Worm (Caenorhabditis elegans) whole organism, young adult: ENCODE results near the gene clc-9.

Experiments
- C06A6.2 ChIP-seq: fragments of 200-800 bp; sonication (Bioruptor generic); conservative IDR thresholded peaks from 2 replicates; pipeline ENCODE4 v1.3.6; 2022; ENCODE audit warnings: missing genetic modification characterization, missing compliant biosample characterization
- D2030.7 ChIP-seq: fragments of 200-800 bp; sonication (Bioruptor generic); IDR thresholded peaks from 2 replicates; pipeline ENCODE4 v1.3.6; 2022; ENCODE audit warnings: missing genetic modification reagents, missing genetic modification characterization, missing compliant biosample characterization
- F37B4.10 ChIP-seq: fragments of 200-800 bp; sonication (Bioruptor generic); IDR thresholded peaks from 2 replicates; pipeline ENCODE4 v1.3.6; 2022; ENCODE audit warnings: missing genetic modification characterization, missing compliant biosample characterization
- F39B2.1 ChIP-seq: fragments of 200-800 bp; sonication (Bioruptor generic); IDR thresholded peaks from 2 replicates; pipeline ENCODE4 v1.3.6; 2022; ENCODE audit warnings: missing genetic modification reagents, missing genetic modification characterization, missing compliant biosample characterization
- F55B11.4 ChIP-seq: sonication (generic microtip); optimal IDR thresholded peaks from 2 replicates; lab custom pipeline; 2016; ENCODE audit warnings: missing compliant biosample characterization, missing genetic modification characterization, borderline replicate concordance; ENCODE audit not compliant: insufficient read depth
- T07F8.4 ChIP-seq: sonication (generic microtip); optimal IDR thresholded peaks from 2 replicates; lab custom pipeline; 2016; ENCODE audit warnings: mild to moderate bottlenecking, missing genetic modification characterization, moderate library complexity, missing compliant biosample characterization
- T26A5.8 ChIP-seq: sonication (generic microtip); optimal IDR thresholded peaks from 2 replicates; lab custom pipeline; 2016; ENCODE audit warnings: missing genetic modification characterization, missing compliant biosample characterization
- Y67H2A.10 ChIP-seq: fragments of 200-800 bp; sonication (Bioruptor generic); conservative IDR thresholded peaks from 2 replicates; pipeline ENCODE4 v1.3.6; 2022; ENCODE audit warnings: missing genetic modification reagents, missing genetic modification characterization, missing compliant biosample characterization
- Y79H2A.3 ChIP-seq: fragments of 200-800 bp; sonication (Bioruptor generic); conservative IDR thresholded peaks from 2 replicates; pipeline ENCODE4 v1.3.6; 2022; ENCODE audit warnings: missing genetic modification reagents, missing genetic modification characterization, missing compliant biosample characterization
- Y95B8A.8 ChIP-seq: fragments of 200-800 bp; sonication (Bioruptor generic); IDR thresholded peaks from 2 replicates; pipeline ENCODE4 v1.3.6; 2022; ENCODE audit warnings: missing genetic modification reagents, missing genetic modification characterization, missing compliant biosample characterization
- ama-1 ChIP-seq, 3 experiments: fragments of 150-350 bp in 1 of 3; sonication (generic microtip) in 2 of 3; optimal IDR thresholded peaks; 2 replicates each; lab custom pipeline; 2014 to 2018; ENCODE audit warnings: missing biosample characterization in 2 of 3, missing genetic modification characterization in 2 of 3, missing genetic modification reagents in 2 of 3
- attf-3 ChIP-seq: fragments of 200-800 bp; sonication (Bioruptor generic); conservative IDR thresholded peaks from 2 replicates; pipeline ENCODE4 v1.3.6; 2022; ENCODE audit warnings: missing genetic modification reagents, missing genetic modification characterization, missing compliant biosample characterization
- bed-1 ChIP-seq: fragments of 200-800 bp; sonication (Bioruptor generic); IDR thresholded peaks from 2 replicates; pipeline ENCODE4 v1.3.6; 2022; ENCODE audit warnings: missing genetic modification reagents, missing genetic modification characterization, missing compliant biosample characterization
- bed-2 ChIP-seq: fragments of 200-800 bp; sonication (Bioruptor generic); IDR thresholded peaks from 2 replicates; pipeline ENCODE4 v1.3.6; 2022; ENCODE audit warnings: missing genetic modification reagents, missing genetic modification characterization, missing compliant biosample characterization
- cebp-2 ChIP-seq: fragments of 200-800 bp; sonication (Bioruptor generic); IDR thresholded peaks from 2 replicates; pipeline ENCODE4 v1.3.6; 2022; ENCODE audit warnings: missing genetic modification characterization, missing compliant biosample characterization
- ceh-40 ChIP-seq: fragments of 200-800 bp; sonication (Bioruptor generic); IDR thresholded peaks from 2 replicates; pipeline ENCODE4 v1.3.6; 2022; ENCODE audit warnings: missing genetic modification characterization, missing compliant biosample characterization
- ceh-58 ChIP-seq: fragments of 200-800 bp; sonication (Bioruptor generic); IDR thresholded peaks from 2 replicates; pipeline ENCODE4 v1.3.6; 2022; ENCODE audit warnings: missing genetic modification characterization, missing compliant biosample characterization
- egl-44 ChIP-seq: fragments of 200-800 bp; sonication (Bioruptor generic); IDR thresholded peaks from 2 replicates; pipeline ENCODE4 v1.3.6; 2022; ENCODE audit warnings: missing genetic modification reagents, missing genetic modification characterization, missing compliant biosample characterization
- egrh-3 ChIP-seq: fragments of 200-800 bp; sonication (Bioruptor generic); IDR thresholded peaks from 2 replicates; pipeline ENCODE4 v1.3.6; 2022; ENCODE audit warnings: missing genetic modification reagents, missing genetic modification characterization, missing compliant biosample characterization
- fkh-3 ChIP-seq: sonication (generic microtip); optimal IDR thresholded peaks from 2 replicates; lab custom pipeline; 2016; ENCODE audit warnings: mild to moderate bottlenecking, missing genetic modification characterization, missing compliant biosample characterization
- him-1 ChIP-seq: sonication (generic microtip); optimal IDR thresholded peaks from 2 replicates; lab custom pipeline; 2016; ENCODE audit warnings: missing genotype, missing genetic modification reagents, missing genetic modification characterization, missing compliant biosample characterization
- hlh-12 ChIP-seq: sonication (generic microtip); optimal IDR thresholded peaks from 2 replicates; lab custom pipeline; 2016; ENCODE audit warnings: missing genetic modification characterization, missing compliant biosample characterization
- hrde-1 ChIP-seq: sonication (generic microtip); optimal IDR thresholded peaks from 2 replicates; lab custom pipeline; 2016; ENCODE audit warnings: missing genetic modification characterization, mild to moderate bottlenecking, missing compliant biosample characterization, moderate library complexity, missing genotype, missing genetic modification reagents, borderline replicate concordance
- hsf-1 ChIP-seq: fragments of 200-800 bp; sonication (Bioruptor generic); IDR thresholded peaks from 2 replicates; pipeline ENCODE4 v1.3.6; 2022; ENCODE audit warnings: missing genetic modification reagents, missing genetic modification characterization, missing compliant biosample characterization
- let-526 ChIP-seq: fragments of 200-800 bp; sonication (Bioruptor generic); IDR thresholded peaks from 2 replicates; pipeline ENCODE4 v1.3.6; 2022; ENCODE audit warnings: missing genetic modification reagents, missing genetic modification characterization, missing compliant biosample characterization
- lin-40 ChIP-seq: sonication (generic microtip); optimal IDR thresholded peaks from 2 replicates; lab custom pipeline; 2016; ENCODE audit warnings: missing genetic modification characterization, mild to moderate bottlenecking, missing compliant biosample characterization, missing genotype, missing genetic modification reagents
- lin-54 ChIP-seq: fragments of 200-800 bp; sonication (Bioruptor generic); optimal IDR thresholded peaks from 2 replicates; lab custom pipeline; 2018; ENCODE audit warnings: mild to moderate bottlenecking, missing genetic modification characterization, missing compliant biosample characterization
- lir-1 ChIP-seq: fragments of 200-800 bp; sonication (Bioruptor generic); conservative IDR thresholded peaks from 2 replicates; pipeline ENCODE4 v1.3.6; 2022; ENCODE audit warnings: missing genetic modification reagents, missing genetic modification characterization, missing compliant biosample characterization
- madf-6 ChIP-seq: fragments of 200-800 bp; sonication (Bioruptor generic); IDR thresholded peaks from 2 replicates; pipeline ENCODE4 v1.3.6; 2022; ENCODE audit warnings: missing genetic modification reagents, missing genetic modification characterization, missing compliant biosample characterization
- madf-8 ChIP-seq: fragments of 200-800 bp; sonication (Bioruptor generic); conservative IDR thresholded peaks from 2 replicates; pipeline ENCODE4 v1.3.6; 2022; ENCODE audit warnings: missing genetic modification reagents, missing genetic modification characterization, missing compliant biosample characterization
- mel-28 ChIP-seq: sonication (generic microtip); optimal IDR thresholded peaks from 2 replicates; lab custom pipeline; 2016; ENCODE audit warnings: borderline replicate concordance, mild to moderate bottlenecking, missing genetic modification characterization, missing compliant biosample characterization
- mxl-1 ChIP-seq: sonication (generic microtip); optimal IDR thresholded peaks from 2 replicates; lab custom pipeline; 2016; ENCODE audit warnings: missing genetic modification characterization, missing compliant biosample characterization
- nfyb-1 ChIP-seq: fragments of 200-800 bp; sonication (Bioruptor generic); IDR thresholded peaks from 2 replicates; pipeline ENCODE4 v1.3.6; 2022; ENCODE audit warnings: missing genetic modification reagents, missing genetic modification characterization, missing compliant biosample characterization
- nhr-179 ChIP-seq: sonication (generic microtip); optimal IDR thresholded peaks from 2 replicates; lab custom pipeline; 2016; ENCODE audit warnings: mild to moderate bottlenecking, missing genetic modification characterization, missing compliant biosample characterization
- nhr-27 ChIP-seq: fragments of 200-800 bp; sonication (Bioruptor generic); optimal IDR thresholded peaks from 2 replicates; lab custom pipeline; 2018; ENCODE audit warnings: mild to moderate bottlenecking, missing genetic modification characterization, moderate library complexity, missing compliant biosample characterization
- sdz-38 ChIP-seq: sonication (generic microtip); optimal IDR thresholded peaks from 2 replicates; lab custom pipeline; 2016; ENCODE audit warnings: missing genotype, missing genetic modification characterization, missing compliant biosample characterization
- snpc-1.1 ChIP-seq: sonication (generic microtip); optimal IDR thresholded peaks from 2 replicates; lab custom pipeline; 2017; ENCODE audit warnings: missing genetic modification characterization, mild to moderate bottlenecking, missing compliant biosample characterization, antibody characterized with exemption, moderate library complexity, missing genotype, missing genetic modification reagents; ENCODE audit not compliant: insufficient read depth
- snpc-4 ChIP-seq, 5 experiments: fragments of 150-350 bp in 1 of 5; sonication (generic microtip) in 4 of 5; optimal IDR thresholded peaks; 2 replicates each; lab custom pipeline; 2014 to 2018; ENCODE audit warnings: missing genetic modification characterization in 5 of 5, missing biosample characterization in 3 of 5, antibody characterized with exemption in 2 of 5, mild to moderate bottlenecking in 2 of 5, missing compliant biosample characterization in 2 of 5, missing genotype in 2 of 5, moderate library complexity in 2 of 5, missing genetic modification reagents in 1 of 5
- somi-1 ChIP-seq: fragments of 200-800 bp; sonication (Bioruptor generic); optimal IDR thresholded peaks from 2 replicates; lab custom pipeline; 2018; ENCODE audit warnings: mild to moderate bottlenecking, missing genetic modification characterization, missing compliant biosample characterization
- tbp1 ChIP-seq: fragments of 200-800 bp; sonication (Bioruptor generic); optimal IDR thresholded peaks from 2 replicates; lab custom pipeline; 2018; ENCODE audit warnings: mild to moderate bottlenecking, missing genetic modification characterization, missing compliant biosample characterization
- tbx-9 ChIP-seq: sonication (generic microtip); optimal IDR thresholded peaks from 2 replicates; lab custom pipeline; 2016; ENCODE audit warnings: borderline replicate concordance, missing genetic modification characterization, inconsistent platforms, missing compliant biosample characterization
- zfh-2 ChIP-seq: fragments of 200-800 bp; sonication (Bioruptor generic); conservative IDR thresholded peaks from 2 replicates; pipeline ENCODE4 v1.3.6; 2022; ENCODE audit warnings: missing genetic modification reagents, missing genetic modification characterization, missing compliant biosample characterization
- ztf-3 ChIP-seq: fragments of 200-800 bp; sonication (Bioruptor generic); optimal IDR thresholded peaks from 2 replicates; lab custom pipeline; 2018; ENCODE audit warnings: mild to moderate bottlenecking, missing genetic modification characterization, missing compliant biosample characterization

The clc-9 gene

ce11 chrIV:11146962-11147470 lies 34.3 kb downstream of the clc-9 start, which contains the start of gene pigq-1 (continued):
- TF ChIP-seq him-1 (tag; lab: Kevin White, UChicago) (peak; percentile 56), cebp-2 (no peak), egrh-3 (GFP tag; lab: Robert Waterston, UW) (no peak), F39B2.1 (GFP tag; lab: Robert Waterston, UW) (peak; percentile 47; the same call in 1 of the 2 replicates), ceh-58 (GFP tag; lab: Robert Waterston, UW) (no peak), let-526 (GFP tag; lab: Robert Waterston, UW) (no peak), F37B4.10 (no peak), egl-44 (GFP tag; lab: Robert Waterston, UW) (no peak), tbp1 (GFP tag; lab: Kevin White, UChicago) (peak; percentile 34), nfyb-1 (GFP tag; lab: Robert Waterston, UW) (peak; percentile 71; the same call in 1 of the 2 replicates), attf-3 (no peak), sdz-38 (no peak), hsf-1 (0 out of 2 replicates have a peak, but pooled peaks have one; percentile 67), mxl-1 (tag; lab: Kevin White, UChicago) (peak; percentile 22), lir-1 (GFP tag; lab: Robert Waterston, UW) (no peak), Y79H2A.3 (GFP tag; lab: Robert Waterston, UW) (no peak), bed-1 (GFP tag; lab: Robert Waterston, UW) (no peak), madf-8 (no peak), madf-6 (GFP tag; lab: Robert Waterston, UW) (peak; percentile 66), ztf-3 (GFP tag; lab: Kevin White, UChicago) (peak; percentile 43), snpc-4 (GFP tag; optimal IDR thresholded peaks at IDR 0.05; lab: Kevin White, UChicago) (no peak), snpc-4 (tag; optimal IDR thresholded peaks at IDR 0.05; lab: Kevin White, UChicago) (peak in 2 of 4 experiments; percentile 47 to 48), zfh-2 (no peak), D2030.7 (GFP tag; lab: Robert Waterston, UW) (0 out of 2 replicates have a peak, but pooled peaks have one; percentile 19), Y67H2A.10 (GFP tag; lab: Robert Waterston, UW) (no peak), ama-1 (optimal IDR thresholded peaks at IDR 0.05; lab: Kevin White, UChicago) (peak; percentile 90), ama-1 (GFP tag; optimal IDR thresholded peaks at IDR 0.05; lab: Kevin White, UChicago) (no peak), nhr-179 (tag; lab: Kevin White, UChicago) (no peak), tbx-9 (no peak), C06A6.2 (GFP tag; lab: Robert Waterston, UW) (no peak), mel-28 (tag; lab: Kevin White, UChicago) (no peak), bed-2 (GFP tag; lab: Robert Waterston, UW) (no peak), lin-54 (no peak), Y95B8A.8 (GFP tag; lab: Robert Waterston, UW) (0 out of 2 replicates have a peak, but pooled peaks have one; percentile 36), hlh-12 (tag; lab: Kevin White, UChicago) (no peak), somi-1 (GFP tag; lab: Kevin White, UChicago) (peak; percentile 14), hrde-1 (tag; lab: Kevin White, UChicago) (peak; percentile 90), snpc-1.1 (tag; lab: Kevin White, UChicago) (peak; percentile 51), T26A5.8 (peak; percentile 21), lin-40 (peak; percentile 38), T07F8.4 (tag; lab: Kevin White, UChicago) (no peak), F55B11.4 (tag; lab: Kevin White, UChicago) (no peak), ceh-40 (GFP tag; lab: Robert Waterston, UW) (no peak), nhr-27 (tag; lab: Kevin White, UChicago) (peak; percentile 30), fkh-3 (peak; percentile 86)
